Worm (Caenorhabditis elegans) whole organism, L2 larva: Measurements from ENCODE around the gene Y48A6B.3.
"Not testable (repeated sequence)": the region's sequence is repeated elsewhere in the genome, so short reads cannot be mapped to it uniquely, and the experiment has no call there.

Experiments used
- alr-1 ChIP-seq: fragments of 150-350 bp; optimal IDR thresholded peaks from 2 replicates; lab custom pipeline; 2014; ENCODE audit warnings: missing biosample characterization, missing genetic modification characterization
- aly-2 ChIP-seq: fragments of 150-350 bp; optimal IDR thresholded peaks from 2 replicates; lab custom pipeline; 2014; ENCODE audit warnings: missing biosample characterization, missing genetic modification characterization
- ama-1 ChIP-seq: fragments of 150-350 bp; optimal IDR thresholded peaks from 2 replicates; lab custom pipeline; 2018; ENCODE audit warnings: inconsistent platforms
- elt-1 ChIP-seq: fragments of 150-350 bp; optimal IDR thresholded peaks from 2 replicates; lab custom pipeline; 2014; ENCODE audit warnings: missing biosample characterization, missing genetic modification characterization
- lsy-2 ChIP-seq, 2 experiments: fragments of 150-350 bp in 1 of 2; sonication (generic microtip) in 1 of 2; optimal IDR thresholded peaks; 2 replicates each; lab custom pipeline; 2014 to 2017; ENCODE audit warnings: missing biosample characterization in 2 of 2, missing genetic modification characterization in 2 of 2
- unc-62 ChIP-seq: fragments of 150-350 bp; optimal IDR thresholded peaks from 2 replicates; lab custom pipeline; 2014; ENCODE audit warnings: missing biosample characterization, missing genetic modification reagents, missing genetic modification characterization

DNA sequence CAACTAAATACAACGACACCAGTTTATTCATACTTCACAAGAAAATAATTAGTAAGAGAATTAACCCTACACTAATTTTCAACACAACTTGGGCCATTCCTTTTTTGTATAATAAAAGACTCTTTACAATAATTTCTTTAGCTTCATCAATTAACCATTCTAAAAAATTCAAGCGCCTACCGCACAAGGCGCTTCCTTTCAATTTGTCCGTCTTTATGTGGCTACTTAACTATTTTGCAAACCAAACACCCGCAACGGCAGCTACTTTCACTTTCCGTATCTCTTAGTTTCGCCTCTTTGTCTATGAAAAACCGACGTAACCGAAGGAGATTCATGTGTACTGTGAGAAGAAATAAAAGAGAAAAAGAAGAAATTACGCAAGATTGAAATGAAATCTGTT lies 21.6 kb upstream of the Y48A6B.3 start:
- TF ChIP-seq alr-1 (tag; lab: Kevin White, UChicago); elt-1 (tag; lab: Kevin White, UChicago); lsy-2 (tag; optimal IDR thresholded peaks at IDR 0.05; lab: Kevin White, UChicago); ama-1 (lab: Kevin White, UChicago); unc-62 (GFP tag; lab: Kevin White, UChicago); aly-2 (tag; lab: Kevin White, UChicago): not testable (repeated sequence)
